Worm (Caenorhabditis elegans) whole organism, early embryonic: ENCODE measurements around the gene R08C7.5.

Source experiments
- B0310.2 ChIP-seq: sonication (generic microtip); optimal IDR thresholded peaks from 2 replicates; lab custom pipeline; 2016; ENCODE audit warnings: mild to moderate bottlenecking, missing genetic modification characterization, missing compliant biosample characterization
- F13C5.2 ChIP-seq: sonication (generic microtip); optimal IDR thresholded peaks from 2 replicates; lab custom pipeline; 2017; ENCODE audit warnings: mild to moderate bottlenecking, missing genetic modification characterization, inconsistent platforms, missing compliant biosample characterization
- aly-1 ChIP-seq: sonication (generic microtip); optimal IDR thresholded peaks from 2 replicates; lab custom pipeline; 2016; ENCODE audit warnings: missing genetic modification characterization, missing compliant biosample characterization
- ama-1 ChIP-seq: fragments of 150-350 bp; optimal IDR thresholded peaks from 2 replicates; lab custom pipeline; 2014
- ets-7 ChIP-seq: sonication (generic microtip); optimal IDR thresholded peaks from 2 replicates; lab custom pipeline; 2016; ENCODE audit warnings: missing genotype, missing genetic modification characterization, missing compliant biosample characterization
- hmbx-1 ChIP-seq: sonication (generic microtip); optimal IDR thresholded peaks from 2 replicates; lab custom pipeline; 2016; ENCODE audit warnings: mild to moderate bottlenecking, missing genetic modification characterization, missing compliant biosample characterization
- hnd-1 ChIP-seq: sonication (generic microtip); optimal IDR thresholded peaks from 2 replicates; lab custom pipeline; 2016; ENCODE audit warnings: missing genetic modification characterization, missing compliant biosample characterization
- pes-1 ChIP-seq: fragments of 200-800 bp; sonication (Bioruptor generic); IDR thresholded peaks from 2 replicates; pipeline ENCODE4 v1.3.6; 2022; ENCODE audit warnings: missing genetic modification reagents, missing genetic modification characterization, missing compliant biosample characterization
- sea-1 ChIP-seq: fragments of 200-800 bp; sonication (Bioruptor generic); conservative IDR thresholded peaks from 2 replicates; pipeline ENCODE4 v1.3.6; 2022; ENCODE audit warnings: missing genetic modification characterization, missing compliant biosample characterization
- tbx-11 ChIP-seq: fragments of 200-800 bp; sonication (Bioruptor generic); IDR thresholded peaks from 2 replicates; pipeline ENCODE4 v1.3.6; 2022; ENCODE audit warnings: missing genetic modification characterization, missing compliant biosample characterization
- tbx-37 ChIP-seq: fragments of 200-800 bp; sonication (Bioruptor generic); conservative IDR thresholded peaks from 2 replicates; pipeline ENCODE4 v1.3.6; 2022; ENCODE audit warnings: missing genetic modification reagents, missing genetic modification characterization, missing compliant biosample characterization

DNA sequence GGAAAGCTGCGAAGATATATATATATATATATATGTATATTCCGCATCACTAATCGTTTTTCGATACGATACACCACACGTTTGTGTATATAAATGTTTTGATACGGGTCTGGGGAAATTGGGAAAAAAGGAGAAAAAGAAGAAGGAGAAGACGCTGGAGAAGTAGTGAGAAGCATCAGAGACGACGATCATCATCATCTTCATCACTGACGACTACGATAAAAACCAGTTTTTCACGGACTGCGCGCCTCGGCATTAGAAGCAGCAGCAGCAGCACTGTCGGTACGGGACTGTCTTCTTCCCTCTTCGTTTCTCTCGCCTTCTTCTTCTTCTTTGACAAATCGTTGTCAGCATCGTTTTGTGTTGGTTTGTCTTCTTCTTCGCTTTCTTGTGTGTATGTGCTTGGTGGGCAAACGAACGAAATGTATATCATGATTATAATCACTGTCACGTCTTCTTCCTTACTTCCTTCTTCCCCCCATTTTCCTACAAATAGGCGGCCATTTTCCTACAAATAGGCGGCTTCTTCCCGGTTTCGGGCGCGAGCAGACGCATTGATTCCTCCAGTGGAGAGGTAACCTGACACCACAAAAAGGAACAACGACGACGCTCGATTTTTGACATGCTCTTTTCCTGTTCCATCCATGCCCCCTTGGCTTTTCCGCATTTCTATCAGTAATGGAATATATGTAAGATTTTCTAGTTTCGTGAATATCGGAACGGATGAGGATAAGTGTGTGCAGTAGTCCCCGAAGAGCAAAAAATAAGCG lies 33.8 kb upstream of the R08C7.5 start:
- TF ChIP-seq tbx-37 (GFP tag; lab: Robert Waterston, UW) (no peak), hnd-1 (tag; lab: Kevin White, UChicago) (no peak), pes-1 (GFP tag; lab: Robert Waterston, UW) (no peak), ama-1 (lab: Kevin White, UChicago) (no peak), B0310.2 (no peak), ets-7 (no peak), tbx-11 (GFP tag; lab: Robert Waterston, UW) (no peak), F13C5.2 (tag; lab: Kevin White, UChicago) (no peak), sea-1 (GFP tag; lab: Robert Waterston, UW) (no peak), aly-1 (tag; lab: Kevin White, UChicago) (no peak), hmbx-1 (tag; lab: Kevin White, UChicago) (no peak)
